Worm (Caenorhabditis elegans): ENCODE data around the gene daf-28.

daf-28 gene

ce11 chrV:19856335-19856734, 41.4 kb downstream of the daf-28 start:
- TF ChIP-seq pes-1 (GFP tag; IDR thresholded peaks at IDR 0.05) (no peak), ama-1 (optimal IDR thresholded peaks at IDR 0.05) (no peak), sea-1 (GFP tag; conservative IDR thresholded peaks at IDR 0.05) (no peak), hmbx-1 (tag; optimal IDR thresholded peaks at IDR 0.05) (no peak), tbx-37 (GFP tag; conservative IDR thresholded peaks at IDR 0.05) (no peak), flt-1 (GFP tag; IDR thresholded peaks at IDR 0.05) (no peak), ceh-13 (GFP tag; optimal IDR thresholded peaks at IDR 0.05) (no peak), hnd-1 (tag; optimal IDR thresholded peaks at IDR 0.05) (no peak), ceh-36 (tag; optimal IDR thresholded peaks at IDR 0.05) (no peak), tbx-11 (GFP tag; IDR thresholded peaks at IDR 0.05) (no peak), ets-7 (tag; optimal IDR thresholded peaks at IDR 0.05) (no peak), scrt-1 (GFP tag; IDR thresholded peaks at IDR 0.05) (no peak), hmg-4 (GFP tag; optimal IDR thresholded peaks at IDR 0.05) (no peak), B0310.2 (tag; optimal IDR thresholded peaks at IDR 0.05) (no peak), aly-1 (tag; optimal IDR thresholded peaks at IDR 0.05) (no peak), tra-4 (tag; optimal IDR thresholded peaks at IDR 0.05) (no peak), F13C5.2 (tag; optimal IDR thresholded peaks at IDR 0.05) (no peak)

ce11 chrV:19856933-19857332, 42.0 kb downstream of the daf-28 start:
- TF ChIP-seq F13C5.2 (tag; optimal IDR thresholded peaks at IDR 0.05) (no peak), flt-1 (GFP tag; IDR thresholded peaks at IDR 0.05) (no peak), ama-1 (optimal IDR thresholded peaks at IDR 0.05) (no peak), ets-7 (tag; optimal IDR thresholded peaks at IDR 0.05) (no peak), aly-1 (tag; optimal IDR thresholded peaks at IDR 0.05) (no peak), hnd-1 (tag; optimal IDR thresholded peaks at IDR 0.05) (no peak), sea-1 (GFP tag; conservative IDR thresholded peaks at IDR 0.05) (no peak), pes-1 (GFP tag; IDR thresholded peaks at IDR 0.05) (no peak), tbx-11 (GFP tag; IDR thresholded peaks at IDR 0.05) (no peak), B0310.2 (tag; optimal IDR thresholded peaks at IDR 0.05) (no peak)

- no peak for TF ChIP-seq sea-1 (GFP tag; conservative IDR thresholded peaks at IDR 0.05)
- no peak for TF ChIP-seq ceh-36 (tag; optimal IDR thresholded peaks at IDR 0.05)
- TF ChIP-seq tbx-11 (GFP tag; IDR thresholded peaks at IDR 0.05): no peak
Observed at ce11 chrV:19857334-19857733, 42.4 kb downstream of the daf-28 start, which contains the start of gene Y116F11B.8. Y116F11B.8 (plus strand) TSS chrV:19857634.

- TF ChIP-seq tra-4 (tag; optimal IDR thresholded peaks at IDR 0.05) (no peak), F13C5.2 (tag; optimal IDR thresholded peaks at IDR 0.05) (no peak), hmg-4 (GFP tag; optimal IDR thresholded peaks at IDR 0.05) (no peak), ets-7 (tag; optimal IDR thresholded peaks at IDR 0.05) (no peak), hmbx-1 (tag; optimal IDR thresholded peaks at IDR 0.05) (no peak), B0310.2 (tag; optimal IDR thresholded peaks at IDR 0.05) (no peak)
Observed at ce11 chrV:19860225-19860624, 45.3 kb downstream of the daf-28 start.
